Worm (Caenorhabditis elegans): ENCODE results near the gene T19D12.5.

Gene T19D12.5

ce11 chrII:6621886-6622285, 14.2 kb downstream of the T19D12.5 start, which contains the start of gene F54H5.3:
TSS of gene F54H5.3 (plus strand) at chrII:6622186.
- no peak for TF ChIP-seq snpc-3.4 (tag; optimal IDR thresholded peaks at IDR 0.05)
- no peak for TF ChIP-seq snpc-1.1 (tag; optimal IDR thresholded peaks at IDR 0.05; ENCODE audit: insufficient read depth)
- TF ChIP-seq F55B11.4 (tag; optimal IDR thresholded peaks at IDR 0.05; ENCODE audit: borderline replicate concordance, insufficient read depth), result no peak
- no peak for TF ChIP-seq mcd-1 (GFP tag; IDR thresholded peaks at IDR 0.05)
- TF ChIP-seq ceh-58 (GFP tag; IDR thresholded peaks at IDR 0.05), result no peak
- no peak for TF ChIP-seq Y95B8A.8 (GFP tag; IDR thresholded peaks at IDR 0.05)
- no peak for TF ChIP-seq egl-44 (GFP tag; IDR thresholded peaks at IDR 0.05)
- TF ChIP-seq F57A8.1 (GFP tag; optimal IDR thresholded peaks at IDR 0.05), result no peak
- no peak for TF ChIP-seq B0019.2 (GFP tag; conservative IDR thresholded peaks at IDR 0.05)
- no peak for TF ChIP-seq snpc-1.3 (tag; optimal IDR thresholded peaks at IDR 0.05; ENCODE audit: insufficient read depth)
- no peak for TF ChIP-seq rec-8 (tag; optimal IDR thresholded peaks at IDR 0.05)
- no peak for TF ChIP-seq F37B4.10 (GFP tag; IDR thresholded peaks at IDR 0.05)
- TF ChIP-seq Y53F4B.3 (GFP tag; IDR thresholded peaks at IDR 0.05), result no peak
- TF ChIP-seq efl-1 (GFP tag; optimal IDR thresholded peaks at IDR 0.05), result no peak
- no peak for TF ChIP-seq hsf-1 (GFP tag; IDR thresholded peaks at IDR 0.05)
- no peak for TF ChIP-seq zim-3 (tag; optimal IDR thresholded peaks at IDR 0.05)
- TF ChIP-seq athp-1 (tag; optimal IDR thresholded peaks at IDR 0.05), result no peak
- no peak for TF ChIP-seq nhr-179 (tag; optimal IDR thresholded peaks at IDR 0.05)
- no peak for TF ChIP-seq dpff-1 (tag; optimal IDR thresholded peaks at IDR 0.05)
- TF ChIP-seq tlf-1 (GFP tag; optimal IDR thresholded peaks at IDR 0.05), result no peak

DNA sequence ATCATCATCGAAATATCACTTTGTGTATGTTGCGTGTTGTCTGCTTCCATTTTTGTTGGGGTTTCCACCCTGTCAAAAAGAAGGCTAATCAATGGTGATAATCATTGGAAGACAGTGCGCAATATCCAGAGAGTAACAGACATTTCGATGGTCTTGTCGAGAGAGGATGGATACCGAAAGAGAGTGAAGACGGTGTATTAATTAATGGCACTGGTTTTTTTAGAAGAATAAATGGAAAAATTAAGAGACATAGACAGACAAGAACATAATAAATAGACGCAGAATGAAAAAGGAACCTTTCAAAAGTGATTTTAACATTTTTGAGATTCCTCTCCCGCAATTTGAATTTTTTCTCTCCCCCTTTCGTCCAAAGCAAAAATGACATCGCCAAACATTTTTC, 17.0 kb downstream of the T19D12.5 start:
- TF ChIP-seq hmg-1.2 (GFP tag; IDR thresholded peaks at IDR 0.05) (peak; percentile 60; the same call in 1 of the 2 replicates), hsf-1 (GFP tag; IDR thresholded peaks at IDR 0.05) (no peak)

ce11 chrII:6616770-6617169, 19.3 kb downstream of the T19D12.5 start, which contains the start of gene klf-3:
TSS of gene klf-3 (plus strand) at chrII:6616878.
- TF ChIP-seq ceh-27 (GFP tag; optimal IDR thresholded peaks at IDR 0.05) (no peak), ccch-3 (GFP tag; optimal IDR thresholded peaks at IDR 0.05) (no peak), somi-1 (GFP tag; optimal IDR thresholded peaks at IDR 0.05) (no peak), F37B4.10 (GFP tag; IDR thresholded peaks at IDR 0.05) (no peak), F22D6.2 (tag; optimal IDR thresholded peaks at IDR 0.05) (no peak), tbx-9 (tag; optimal IDR thresholded peaks at IDR 0.05; ENCODE audit: borderline replicate concordance) (no peak), ceh-100 (GFP tag; IDR thresholded peaks at IDR 0.05) (no peak), ztf-6 (GFP tag; IDR thresholded peaks at IDR 0.05) (no peak), pbrm-1 (GFP tag; IDR thresholded peaks at IDR 0.05) (no peak), ztf-18 (tag; optimal IDR thresholded peaks at IDR 0.05) (no peak), hmg-1.2 (GFP tag; IDR thresholded peaks at IDR 0.05) (no peak), rcor-1 (GFP tag; IDR thresholded peaks at IDR 0.05) (no peak), F57C9.4 (tag; optimal IDR thresholded peaks at IDR 0.05) (no peak), ztf-3 (GFP tag; optimal IDR thresholded peaks at IDR 0.05) (no peak), ztf-25 (GFP tag; IDR thresholded peaks at IDR 0.05) (no peak), Y95B8A.8 (GFP tag; IDR thresholded peaks at IDR 0.05) (no peak), ceh-40 (GFP tag; IDR thresholded peaks at IDR 0.05) (no peak), lin-26 (GFP tag; IDR thresholded peaks at IDR 0.05) (no peak), mes-4 (tag; optimal IDR thresholded peaks at IDR 0.05) (no peak)

Data from whole organism, young adult.